Worm (Caenorhabditis elegans) whole organism, late embryonic: ENCODE measurements around the gene F57B1.1.

ENCODE experiments used
- C38D4.7 ChIP-seq: fragments of 200-800 bp; sonication (Bioruptor generic); optimal IDR thresholded peaks from 2 replicates; lab custom pipeline; 2018; ENCODE audit warnings: mild to moderate bottlenecking, missing genetic modification characterization, moderate library complexity, missing compliant biosample characterization
- F13H6.1 ChIP-seq: sonication (generic microtip); optimal IDR thresholded peaks from 2 replicates; lab custom pipeline; 2016; ENCODE audit warnings: missing genetic modification characterization, missing compliant biosample characterization
- K09A11.1 ChIP-seq: sonication (generic microtip); optimal IDR thresholded peaks from 2 replicates; lab custom pipeline; 2017; ENCODE audit warnings: antibody characterized with exemption, mild to moderate bottlenecking, missing genetic modification characterization, missing compliant biosample characterization; ENCODE audit not compliant: insufficient read depth
- T23F11.4 ChIP-seq: fragments of 200-800 bp; sonication (Bioruptor generic); optimal IDR thresholded peaks from 2 replicates; lab custom pipeline; 2018; ENCODE audit warnings: mild to moderate bottlenecking, missing genetic modification characterization, missing compliant biosample characterization
- ama-1 ChIP-seq: fragments of 150-350 bp; optimal IDR thresholded peaks from 2 replicates; lab custom pipeline; 2014
- ceh-14 ChIP-seq: sonication (generic microtip); optimal IDR thresholded peaks from 2 replicates; lab custom pipeline; 2016; ENCODE audit warnings: missing genotype, missing genetic modification characterization, missing compliant biosample characterization
- ceh-18 ChIP-seq: sonication (generic microtip); optimal IDR thresholded peaks from 2 replicates; lab custom pipeline; 2016; ENCODE audit warnings: missing genetic modification characterization, missing compliant biosample characterization
- ceh-19 ChIP-seq: fragments of 200-800 bp; sonication (Bioruptor generic); optimal IDR thresholded peaks from 2 replicates; lab custom pipeline; 2018; ENCODE audit warnings: mild to moderate bottlenecking, missing genetic modification characterization, missing compliant biosample characterization
- ceh-2 ChIP-seq: sonication (generic microtip); optimal IDR thresholded peaks from 2 replicates; lab custom pipeline; 2016; ENCODE audit warnings: missing genotype, missing genetic modification characterization, missing compliant biosample characterization
- ceh-24 ChIP-seq: sonication (generic microtip); optimal IDR thresholded peaks from 2 replicates; lab custom pipeline; 2016; ENCODE audit warnings: mild to moderate bottlenecking, missing genetic modification characterization, missing compliant biosample characterization
- ceh-31 ChIP-seq: sonication (generic microtip); optimal IDR thresholded peaks from 2 replicates; lab custom pipeline; 2016; ENCODE audit warnings: missing genetic modification characterization, missing compliant biosample characterization
- ceh-45 ChIP-seq: fragments of 200-800 bp; sonication (Bioruptor generic); IDR thresholded peaks from 2 replicates; pipeline ENCODE4 v1.3.6; 2022; ENCODE audit warnings: missing genetic modification reagents, missing genetic modification characterization, missing compliant biosample characterization
- ceh-48 ChIP-seq: sonication (generic microtip); optimal IDR thresholded peaks from 2 replicates; lab custom pipeline; 2016; ENCODE audit warnings: missing genetic modification characterization, inconsistent platforms, missing compliant biosample characterization
- che-1 ChIP-seq: sonication (generic microtip); optimal IDR thresholded peaks from 2 replicates; lab custom pipeline; 2016; ENCODE audit warnings: mild to moderate bottlenecking, missing genetic modification characterization, missing compliant biosample characterization
- elt-2 ChIP-seq: sonication (generic microtip); optimal IDR thresholded peaks from 2 replicates; lab custom pipeline; 2016; ENCODE audit warnings: missing genetic modification reagents, missing genetic modification characterization, missing compliant biosample characterization
- elt-4 ChIP-seq: sonication (generic microtip); optimal IDR thresholded peaks from 2 replicates; lab custom pipeline; 2016; ENCODE audit warnings: missing genetic modification characterization, missing compliant biosample characterization
- ets-4 ChIP-seq: sonication (generic microtip); optimal IDR thresholded peaks from 2 replicates; lab custom pipeline; 2016; ENCODE audit warnings: missing genetic modification characterization, missing compliant biosample characterization
- eyg-1 ChIP-seq: sonication (generic microtip); optimal IDR thresholded peaks from 2 replicates; lab custom pipeline; 2016; ENCODE audit warnings: missing genotype, missing genetic modification characterization, missing compliant biosample characterization
- hlh-13 ChIP-seq: fragments of 200-800 bp; sonication (Bioruptor generic); optimal IDR thresholded peaks from 2 replicates; lab custom pipeline; 2018; ENCODE audit warnings: mild to moderate bottlenecking, missing genetic modification characterization, missing compliant biosample characterization
- hlh-15 ChIP-seq: sonication (generic microtip); optimal IDR thresholded peaks from 2 replicates; lab custom pipeline; 2016; ENCODE audit warnings: missing genetic modification characterization, missing compliant biosample characterization
- hlh-30 ChIP-seq: sonication (generic microtip); optimal IDR thresholded peaks from 2 replicates; lab custom pipeline; 2017; ENCODE audit warnings: antibody characterized with exemption, missing genetic modification characterization, missing compliant biosample characterization; ENCODE audit not compliant: insufficient read depth
- madf-2 ChIP-seq: sonication (generic microtip); optimal IDR thresholded peaks from 2 replicates; lab custom pipeline; 2017; ENCODE audit warnings: missing genetic modification characterization, missing compliant biosample characterization
- mec-3 ChIP-seq: sonication (generic microtip); optimal IDR thresholded peaks from 2 replicates; lab custom pipeline; 2016; ENCODE audit warnings: borderline replicate concordance, missing genetic modification characterization, missing compliant biosample characterization
- nhr-232 ChIP-seq: sonication (generic microtip); optimal IDR thresholded peaks from 2 replicates; lab custom pipeline; 2016; ENCODE audit warnings: missing genetic modification characterization, missing compliant biosample characterization
- odd-2 ChIP-seq: sonication (generic microtip); optimal IDR thresholded peaks from 2 replicates; lab custom pipeline; 2017; ENCODE audit warnings: antibody characterized with exemption, mild to moderate bottlenecking, missing genetic modification characterization, missing compliant biosample characterization
- pag-3 ChIP-seq: sonication (generic microtip); optimal IDR thresholded peaks from 2 replicates; lab custom pipeline; 2016; ENCODE audit warnings: missing compliant biosample characterization, missing genetic modification characterization, borderline replicate concordance
- pha-4 ChIP-seq: fragments of 150-350 bp; optimal IDR thresholded peaks from 2 replicates; lab custom pipeline; 2018; ENCODE audit warnings: missing biosample characterization, missing genetic modification reagents, missing genetic modification characterization
- pqm-1 ChIP-seq: sonication (generic microtip); optimal IDR thresholded peaks from 2 replicates; lab custom pipeline; 2016; ENCODE audit warnings: missing genetic modification characterization, missing compliant biosample characterization
- pros-1 ChIP-seq: fragments of 150-350 bp; optimal IDR thresholded peaks from 2 replicates; lab custom pipeline; 2014; ENCODE audit warnings: missing biosample characterization, missing genetic modification reagents, missing genetic modification characterization
- rnt-1 ChIP-seq: sonication (generic microtip); optimal IDR thresholded peaks from 2 replicates; lab custom pipeline; 2016; ENCODE audit warnings: missing genetic modification characterization, missing compliant biosample characterization
- sdc-2 ChIP-seq: sonication (generic microtip); optimal IDR thresholded peaks from 2 replicates; lab custom pipeline; 2016; ENCODE audit warnings: missing genotype, missing genetic modification characterization, missing compliant biosample characterization
- syd-9 ChIP-seq: sonication (generic microtip); optimal IDR thresholded peaks from 2 replicates; lab custom pipeline; 2016; ENCODE audit warnings: mild to moderate bottlenecking, missing genetic modification characterization, moderate library complexity, missing compliant biosample characterization
- unc-42 ChIP-seq: sonication (generic microtip); optimal IDR thresholded peaks from 2 replicates; lab custom pipeline; 2016; ENCODE audit warnings: missing genotype, missing genetic modification characterization, missing compliant biosample characterization
- unc-86 ChIP-seq: sonication (generic microtip); optimal IDR thresholded peaks from 2 replicates; lab custom pipeline; 2016; ENCODE audit warnings: missing genetic modification characterization, missing compliant biosample characterization

Gene F57B1.1

ce11 chrV:13202127-13202610, 6.7 kb upstream of the F57B1.1 start, which contains the start of the genes col-159 and col-160:
Gene col-159 (minus strand): TSS chrV:13202177.
Gene col-160 (minus strand): TSS chrV:13202189.
- TF ChIP-seq che-1 (no peak), K09A11.1 (tag; lab: Kevin White, UChicago) (no peak), pag-3 (tag; lab: Kevin White, UChicago) (no peak)

- no peak for TF ChIP-seq odd-2
- no peak for TF ChIP-seq elt-2 (tag; lab: Kevin White, UChicago)
- TF ChIP-seq madf-2 (tag; lab: Kevin White, UChicago): no peak
- no peak for TF ChIP-seq rnt-1 (tag; lab: Kevin White, UChicago)
- TF ChIP-seq unc-86: no peak
- TF ChIP-seq pros-1: no peak
- TF ChIP-seq hlh-30 (tag; lab: Kevin White, UChicago): no peak
- TF ChIP-seq eyg-1 (tag; lab: Kevin White, UChicago): no peak
- TF ChIP-seq ceh-45 (GFP tag; lab: Robert Waterston, UW): no peak
- TF ChIP-seq hlh-15 (tag; lab: Kevin White, UChicago): no peak
- TF ChIP-seq syd-9 (tag; lab: Kevin White, UChicago): no peak
- no peak for TF ChIP-seq ets-4
- TF ChIP-seq pha-4 (tag; lab: Kevin White, UChicago): no peak
- TF ChIP-seq sdc-2 (tag; lab: Kevin White, UChicago): no peak
- TF ChIP-seq ceh-31 (tag; lab: Kevin White, UChicago): no peak
- no peak for TF ChIP-seq hlh-13 (GFP tag; lab: Kevin White, UChicago)
- no peak for TF ChIP-seq elt-4 (tag; lab: Kevin White, UChicago)
Measured at ce11 chrV:13200609-13201008, 5.2 kb upstream of the F57B1.1 start.

- TF ChIP-seq elt-4 (tag; lab: Kevin White, UChicago) (no peak), K09A11.1 (tag; lab: Kevin White, UChicago) (no peak), ceh-18 (tag; lab: Kevin White, UChicago) (no peak), unc-42 (tag; lab: Kevin White, UChicago) (no peak), ceh-24 (no peak), ceh-2 (tag; lab: Kevin White, UChicago) (no peak), ceh-14 (tag; lab: Kevin White, UChicago) (no peak), F13H6.1 (no peak), ceh-48 (no peak), C38D4.7 (GFP tag; lab: Kevin White, UChicago) (no peak), hlh-13 (GFP tag; lab: Kevin White, UChicago) (no peak), madf-2 (tag; lab: Kevin White, UChicago) (no peak), ceh-45 (GFP tag; lab: Robert Waterston, UW) (no peak), ama-1 (lab: Kevin White, UChicago) (no peak), pqm-1 (tag; lab: Kevin White, UChicago) (no peak), eyg-1 (tag; lab: Kevin White, UChicago) (no peak)
Measured at ce11 chrV:13197823-13198222, 2.4 kb upstream of the F57B1.1 start, which contains the start of gene F57B1.9. Gene F57B1.9 (minus strand): TSS chrV:13197923.

ce11 chrV:13193488-13194042, 1.9 kb downstream of the F57B1.1 start, which contains the start of gene sun-1:
Gene sun-1 (minus strand): TSS chrV:13193538.
- TF ChIP-seq ceh-19 (GFP tag; lab: Kevin White, UChicago) (no peak), T23F11.4 (no peak), nhr-232 (tag; lab: Kevin White, UChicago) (no peak), mec-3 (tag; lab: Kevin White, UChicago) (no peak)
